Comparison of ENCODE assay signal across 1 fruit fly cellular context in the genomic region with DNA sequence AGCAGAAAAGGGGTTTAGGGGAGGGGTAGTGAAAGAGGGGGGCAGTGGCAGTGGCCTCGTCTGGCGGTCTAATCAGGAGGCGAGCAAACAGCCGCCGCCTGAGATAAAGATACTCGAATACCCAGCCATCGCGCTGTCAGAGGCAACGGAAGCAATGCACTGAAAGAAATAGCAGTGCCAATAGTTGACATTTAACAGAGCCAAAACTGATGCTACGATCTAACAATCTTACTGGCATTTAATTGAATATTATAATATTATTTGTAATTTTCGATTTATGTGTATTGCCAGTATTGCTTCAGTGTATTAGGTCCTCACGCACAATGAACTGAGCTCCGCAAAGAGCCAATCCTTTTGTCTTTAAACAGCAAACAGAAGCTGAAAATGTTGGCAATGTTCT.
TF ChIP-seq lines count a peak whose summit lies in the region.

No protein-coding gene starts in this region.

TF ChIP-seq in whole organism, embryonic, 481 proteins besides CTCF, POLR2A, EP300 and RAD21 (continued from another document and continues in another):
- TF ChIP-seq CG33557 (GFP tag; optimal IDR thresholded peaks at IDR 0.05; lab: Kevin White, UChicago) (no peak), nerfin-2 (GFP tag; IDR thresholded peaks at IDR 0.05; lab: Robert Waterston, UW; ENCODE audit: partially characterized antibody) (no peak), ranshi (GFP tag; IDR thresholded peaks at IDR 0.05; lab: Robert Waterston, UW) (no peak), Fer1 (GFP tag; optimal IDR thresholded peaks at IDR 0.05; lab: Kevin White, UChicago) (no peak), Scr (GFP tag; IDR thresholded peaks at IDR 0.05; lab: Robert Waterston, UW; ENCODE audit: partially characterized antibody) (no peak), YL-1 (GFP tag; optimal IDR thresholded peaks at IDR 0.05; lab: Kevin White, UChicago) (no peak), mirr (GFP tag; optimal IDR thresholded peaks at IDR 0.05; lab: Kevin White, UChicago) (no peak), Max (GFP tag; optimal IDR thresholded peaks at IDR 0.05; lab: Kevin White, UChicago) (no peak), peb (GFP tag; IDR thresholded peaks at IDR 0.05; lab: Robert Waterston, UW) (no peak; the same call in 1 of the 2 replicates), Rx (GFP tag; IDR thresholded peaks at IDR 0.05; lab: Robert Waterston, UW) (no peak), CG31388 (GFP tag; optimal IDR thresholded peaks at IDR 0.05; lab: Kevin White, UChicago) (no peak), CG1233 (GFP tag; optimal IDR thresholded peaks at IDR 0.05; lab: Kevin White, UChicago) (no peak), CG16815 (GFP tag; optimal IDR thresholded peaks at IDR 0.05; lab: Kevin White, UChicago) (peak; percentile 7), CG12659 (GFP tag; optimal IDR thresholded peaks at IDR 0.05; lab: Kevin White, UChicago) (no peak), Deaf1 (tag; optimal IDR thresholded peaks at IDR 0.05; lab: Kevin White, UChicago) (no peak), ems (GFP tag; optimal IDR thresholded peaks at IDR 0.05; lab: Kevin White, UChicago) (no peak), da (GFP tag; optimal IDR thresholded peaks at IDR 0.05; lab: Kevin White, UChicago) (no peak), Hand (GFP tag; optimal IDR thresholded peaks at IDR 0.05; lab: Kevin White, UChicago) (no peak), wdn (GFP tag; IDR thresholded peaks at IDR 0.05; lab: Robert Waterston, UW) (no peak), btn (GFP tag; optimal IDR thresholded peaks at IDR 0.05; lab: Kevin White, UChicago) (no peak), CG15011 (GFP tag; optimal IDR thresholded peaks at IDR 0.05; lab: Kevin White, UChicago) (no peak), CG11695 (GFP tag; IDR thresholded peaks at IDR 0.05; lab: Robert Waterston, UW) (0 out of 3 replicates have a peak, but pooled peaks have one; percentile 23), MTF-1 (GFP tag; optimal IDR thresholded peaks at IDR 0.05; lab: Kevin White, UChicago; ENCODE audit: borderline replicate concordance) (no peak), CG7271 (tag; optimal IDR thresholded peaks at IDR 0.05; lab: Kevin White, UChicago) (no peak), bigmax (GFP tag; optimal IDR thresholded peaks at IDR 0.05; lab: Kevin White, UChicago) (no peak), Xrp1 (GFP tag; IDR thresholded peaks at IDR 0.05; lab: Robert Waterston, UW) (peak; percentile 43; the same call in 1 of the 2 replicates), yki (optimal IDR thresholded peaks at IDR 0.05; lab: Kevin White, UChicago) (no peak), Trl (optimal IDR thresholded peaks at IDR 0.05; lab: Kevin White, UChicago) (no peak), Trl (GFP tag; optimal IDR thresholded peaks at IDR 0.05; lab: Kevin White, UChicago) (no peak), CG6254 (GFP tag; optimal IDR thresholded peaks at IDR 0.05; lab: Kevin White, UChicago) (no peak), pum (GFP tag; optimal IDR thresholded peaks at IDR 0.05; lab: Kevin White, UChicago) (no peak), CrebB (tag; optimal IDR thresholded peaks at IDR 0.05; lab: Kevin White, UChicago) (no peak), CG10209 (GFP tag; optimal IDR thresholded peaks at IDR 0.05; lab: Kevin White, UChicago) (peak; percentile 0), CG1647 (GFP tag; optimal IDR thresholded peaks at IDR 0.05; lab: Kevin White, UChicago) (no peak), Hmx (GFP tag; optimal IDR thresholded peaks at IDR 0.05; lab: Kevin White, UChicago) (no peak), zen2 (GFP tag; IDR thresholded peaks at IDR 0.05; lab: Robert Waterston, UW; ENCODE audit: partially characterized antibody) (no peak), CG12104 (GFP tag; optimal IDR thresholded peaks at IDR 0.05; lab: Kevin White, UChicago) (no peak), CG10462 (GFP tag; optimal IDR thresholded peaks at IDR 0.05; lab: Kevin White, UChicago) (no peak), hb (GFP tag; IDR thresholded peaks at IDR 0.05; lab: Robert Waterston, UW; ENCODE audit: partially characterized antibody) (no peak), Side (GFP tag; optimal IDR thresholded peaks at IDR 0.05; lab: Kevin White, UChicago) (no peak), gce (GFP tag; IDR thresholded peaks at IDR 0.05; lab: Robert Waterston, UW) (no peak), seq (GFP tag; IDR thresholded peaks at IDR 0.05; lab: Robert Waterston, UW) (no peak), p53 (GFP tag; optimal IDR thresholded peaks at IDR 0.05; lab: Kevin White, UChicago) (no peak), C15 (GFP tag; IDR thresholded peaks at IDR 0.05; lab: Robert Waterston, UW) (no peak), pan (optimal IDR thresholded peaks at IDR 0.05; lab: Kevin White, UChicago) (no peak), pan (GFP tag; optimal IDR thresholded peaks at IDR 0.05 in 1 of 2, IDR thresholded peaks at IDR 0.05 in 1 of 2) (no peak), sens-2 (GFP tag; IDR thresholded peaks at IDR 0.05; lab: Robert Waterston, UW) (no peak), shn (GFP tag; optimal IDR thresholded peaks at IDR 0.05; lab: Kevin White, UChicago) (no peak), Hsf (GFP tag; optimal IDR thresholded peaks at IDR 0.05; lab: Kevin White, UChicago) (no peak), Oaz (GFP tag; IDR thresholded peaks at IDR 0.05; lab: Robert Waterston, UW) (no peak), CG18011 (GFP tag; optimal IDR thresholded peaks at IDR 0.05; lab: Kevin White, UChicago) (no peak), CG6813 (GFP tag; optimal IDR thresholded peaks at IDR 0.05; lab: Kevin White, UChicago) (no peak), Dbx (GFP tag; IDR thresholded peaks at IDR 0.05; lab: Robert Waterston, UW) (no peak), CG2889 (GFP tag; IDR thresholded peaks at IDR 0.05; lab: Robert Waterston, UW) (no peak), Lhr (GFP tag; optimal IDR thresholded peaks at IDR 0.05; lab: Kevin White, UChicago) (no peak), grn (GFP tag; optimal IDR thresholded peaks at IDR 0.05; lab: Kevin White, UChicago) (no peak), Mes4 (GFP tag; optimal IDR thresholded peaks at IDR 0.05; lab: Kevin White, UChicago) (no peak), sens (GFP tag; lab: Kevin White, UChicago) (peak; percentile 16), Dip3 (GFP tag; optimal IDR thresholded peaks at IDR 0.05; lab: Kevin White, UChicago) (no peak), cas (GFP tag; IDR thresholded peaks at IDR 0.05; lab: Robert Waterston, UW) (no peak), ham (GFP tag; IDR thresholded peaks at IDR 0.05; lab: Robert Waterston, UW) (no peak), CG11398 (GFP tag; optimal IDR thresholded peaks at IDR 0.05; lab: Kevin White, UChicago) (no peak), br (optimal IDR thresholded peaks at IDR 0.05; lab: Kevin White, UChicago) (no peak), cwo (GFP tag; optimal IDR thresholded peaks at IDR 0.05; lab: Kevin White, UChicago) (no peak), Stat92E (GFP tag; optimal IDR thresholded peaks at IDR 0.05; lab: Kevin White, UChicago) (no peak), exex (tag; optimal IDR thresholded peaks at IDR 0.05; lab: Kevin White, UChicago) (no peak), Lim3 (GFP tag; IDR thresholded peaks at IDR 0.05; lab: Robert Waterston, UW) (no peak), Oli (tag; optimal IDR thresholded peaks at IDR 0.05; lab: Kevin White, UChicago) (no peak), croc (GFP tag; conservative IDR thresholded peaks at IDR 0.05; lab: Robert Waterston, UW) (peak; percentile 30; the same call in 2 of the 3 replicates), CG17186 (GFP tag; optimal IDR thresholded peaks at IDR 0.05; lab: Kevin White, UChicago) (no peak), GATAe (GFP tag; conservative IDR thresholded peaks at IDR 0.05; lab: Robert Waterston, UW) (no peak), kni (GFP tag; optimal IDR thresholded peaks at IDR 0.05; lab: Kevin White, UChicago) (no peak), slou (GFP tag; optimal IDR thresholded peaks at IDR 0.05; lab: Kevin White, UChicago) (no peak), CG15601 (tag; optimal IDR thresholded peaks at IDR 0.05; lab: Kevin White, UChicago) (no peak), CG10654 (GFP tag; optimal IDR thresholded peaks at IDR 0.05; lab: Kevin White, UChicago) (no peak), Ets65A (GFP tag; lab: Kevin White, UChicago) (no peak), nmo (GFP tag; optimal IDR thresholded peaks at IDR 0.05; lab: Kevin White, UChicago) (peak; percentile 47), CG9932 (GFP tag; IDR thresholded peaks at IDR 0.05; lab: Robert Waterston, UW) (no peak), tup (GFP tag; optimal IDR thresholded peaks at IDR 0.05; lab: Kevin White, UChicago) (no peak), CG4328 (GFP tag; optimal IDR thresholded peaks at IDR 0.05; lab: Kevin White, UChicago) (no peak), usp (GFP tag; optimal IDR thresholded peaks at IDR 0.05; lab: Kevin White, UChicago) (no peak), CG8359 (GFP tag; optimal IDR thresholded peaks at IDR 0.05; lab: Kevin White, UChicago; ENCODE audit: borderline replicate concordance) (no peak), CG5953 (GFP tag; IDR thresholded peaks at IDR 0.05; lab: Robert Waterston, UW) (no peak), PHDP (tag; optimal IDR thresholded peaks at IDR 0.05; lab: Kevin White, UChicago) (no peak), Dp (GFP tag; optimal IDR thresholded peaks at IDR 0.05; lab: Kevin White, UChicago) (no peak), Ssrp (tag; optimal IDR thresholded peaks at IDR 0.05; lab: Kevin White, UChicago) (peak; percentile 25), row (GFP tag; IDR thresholded peaks at IDR 0.05; lab: Robert Waterston, UW) (peak; percentile 48; the same call in 2 of the 3 replicates), CG12299 (tag; optimal IDR thresholded peaks at IDR 0.05; lab: Kevin White, UChicago) (no peak), CoRest (tag; optimal IDR thresholded peaks at IDR 0.05; lab: Kevin White, UChicago) (peak; percentile 4), CG10959 (GFP tag; IDR thresholded peaks at IDR 0.05; lab: Robert Waterston, UW) (peak; percentile 39; the same call in 1 of the 2 replicates), Xbp1 (GFP tag; optimal IDR thresholded peaks at IDR 0.05; lab: Kevin White, UChicago) (no peak), sna (GFP tag; IDR thresholded peaks at IDR 0.05; lab: Robert Waterston, UW; ENCODE audit: partially characterized antibody) (no peak), CG8388 (GFP tag; optimal IDR thresholded peaks at IDR 0.05; lab: Kevin White, UChicago) (no peak), CG2712 (tag; optimal IDR thresholded peaks at IDR 0.05; lab: Kevin White, UChicago) (peak; percentile 37), HmgZ (tag; optimal IDR thresholded peaks at IDR 0.05; lab: Kevin White, UChicago) (no peak), CG9609 (GFP tag; optimal IDR thresholded peaks at IDR 0.05; lab: Kevin White, UChicago) (no peak), Adf1 (GFP tag; IDR thresholded peaks at IDR 0.05; lab: Robert Waterston, UW) (no peak), ttk (GFP tag; IDR thresholded peaks at IDR 0.05; lab: Robert Waterston, UW) (peak; percentile 45; the same call in 1 of the 2 replicates), wek (GFP tag; optimal IDR thresholded peaks at IDR 0.05; lab: Kevin White, UChicago) (no peak), HLH4C (GFP tag; IDR thresholded peaks at IDR 0.05; lab: Robert Waterston, UW; ENCODE audit: partially characterized antibody) (no peak), ken (GFP tag; IDR thresholded peaks at IDR 0.05; lab: Robert Waterston, UW) (no peak), phol (tag; optimal IDR thresholded peaks at IDR 0.05; lab: Kevin White, UChicago) (peak; percentile 36), zfh1 (GFP tag; IDR thresholded peaks at IDR 0.05; lab: Robert Waterston, UW) (peak; percentile 49; the same call in 1 of the 3 replicates), CG5180 (GFP tag; optimal IDR thresholded peaks at IDR 0.05; lab: Kevin White, UChicago) (no peak), CG10321 (GFP tag; IDR thresholded peaks at IDR 0.05; lab: Robert Waterston, UW) (no peak), crol (GFP tag; IDR thresholded peaks at IDR 0.05; lab: Robert Waterston, UW) (peak; percentile 57), ab (GFP tag; optimal IDR thresholded peaks at IDR 0.05; lab: Kevin White, UChicago) (no peak), grau (tag; optimal IDR thresholded peaks at IDR 0.05; lab: Kevin White, UChicago) (peak; percentile 9), Six4 (GFP tag; optimal IDR thresholded peaks at IDR 0.05; lab: Kevin White, UChicago) (no peak), sima (GFP tag; optimal IDR thresholded peaks at IDR 0.05; lab: Kevin White, UChicago) (no peak), mld (GFP tag; IDR thresholded peaks at IDR 0.05; lab: Robert Waterston, UW; ENCODE audit: partially characterized antibody) (no peak), h (optimal IDR thresholded peaks at IDR 0.05; lab: Kevin White, UChicago) (no peak), jigr1 (GFP tag; IDR thresholded peaks at IDR 0.05; lab: Robert Waterston, UW) (no peak), chif (GFP tag; optimal IDR thresholded peaks at IDR 0.05; lab: Kevin White, UChicago) (no peak), pho (GFP tag; optimal IDR thresholded peaks at IDR 0.05; lab: Kevin White, UChicago) (no peak), CG11723 (GFP tag; optimal IDR thresholded peaks at IDR 0.05; lab: Kevin White, UChicago) (no peak), CG30403 (GFP tag; optimal IDR thresholded peaks at IDR 0.05; lab: Kevin White, UChicago) (peak; percentile 5), fd102C (GFP tag; optimal IDR thresholded peaks at IDR 0.05; lab: Kevin White, UChicago) (no peak), Antp (GFP tag; optimal IDR thresholded peaks at IDR 0.05; lab: Kevin White, UChicago) (no peak), dysf (GFP tag; IDR thresholded peaks at IDR 0.05; lab: Robert Waterston, UW) (0 out of 3 replicates have a peak, but pooled peaks have one; percentile 24), prd (optimal IDR thresholded peaks at IDR 0.05; lab: Kevin White, UChicago) (no peak), prd (GFP tag; IDR thresholded peaks at IDR 0.05; lab: Robert Waterston, UW) (peak; percentile 34; the same call in 1 of the 3 replicates), hth (optimal IDR thresholded peaks at IDR 0.05; lab: Kevin White, UChicago) (no peak), CG18262 (tag; optimal IDR thresholded peaks at IDR 0.05; lab: Kevin White, UChicago) (peak; percentile 37), ci (GFP tag; IDR thresholded peaks at IDR 0.05; lab: Robert Waterston, UW) (0 out of 3 replicates have a peak, but pooled peaks have one; percentile 46), ssp (GFP tag; IDR thresholded peaks at IDR 0.05; lab: Robert Waterston, UW) (no peak), CG18599 (GFP tag; optimal IDR thresholded peaks at IDR 0.05; lab: Kevin White, UChicago) (peak; percentile 37), CG13894 (tag; optimal IDR thresholded peaks at IDR 0.05; lab: Kevin White, UChicago) (no peak), CG8290 (GFP tag; optimal IDR thresholded peaks at IDR 0.05; lab: Kevin White, UChicago) (no peak), CG8290 (tag; optimal IDR thresholded peaks at IDR 0.05; lab: Kevin White, UChicago) (no peak), stwl (tag; optimal IDR thresholded peaks at IDR 0.05; lab: Kevin White, UChicago) (no peak), CG4404 (GFP tag; IDR thresholded peaks at IDR 0.05; lab: Robert Waterston, UW) (no peak), maf-S (GFP tag; optimal IDR thresholded peaks at IDR 0.05; lab: Kevin White, UChicago) (no peak)
